Fruit fly (Drosophila melanogaster): ENCODE data around the gene Aplip1.

The Aplip1 gene

DNA sequence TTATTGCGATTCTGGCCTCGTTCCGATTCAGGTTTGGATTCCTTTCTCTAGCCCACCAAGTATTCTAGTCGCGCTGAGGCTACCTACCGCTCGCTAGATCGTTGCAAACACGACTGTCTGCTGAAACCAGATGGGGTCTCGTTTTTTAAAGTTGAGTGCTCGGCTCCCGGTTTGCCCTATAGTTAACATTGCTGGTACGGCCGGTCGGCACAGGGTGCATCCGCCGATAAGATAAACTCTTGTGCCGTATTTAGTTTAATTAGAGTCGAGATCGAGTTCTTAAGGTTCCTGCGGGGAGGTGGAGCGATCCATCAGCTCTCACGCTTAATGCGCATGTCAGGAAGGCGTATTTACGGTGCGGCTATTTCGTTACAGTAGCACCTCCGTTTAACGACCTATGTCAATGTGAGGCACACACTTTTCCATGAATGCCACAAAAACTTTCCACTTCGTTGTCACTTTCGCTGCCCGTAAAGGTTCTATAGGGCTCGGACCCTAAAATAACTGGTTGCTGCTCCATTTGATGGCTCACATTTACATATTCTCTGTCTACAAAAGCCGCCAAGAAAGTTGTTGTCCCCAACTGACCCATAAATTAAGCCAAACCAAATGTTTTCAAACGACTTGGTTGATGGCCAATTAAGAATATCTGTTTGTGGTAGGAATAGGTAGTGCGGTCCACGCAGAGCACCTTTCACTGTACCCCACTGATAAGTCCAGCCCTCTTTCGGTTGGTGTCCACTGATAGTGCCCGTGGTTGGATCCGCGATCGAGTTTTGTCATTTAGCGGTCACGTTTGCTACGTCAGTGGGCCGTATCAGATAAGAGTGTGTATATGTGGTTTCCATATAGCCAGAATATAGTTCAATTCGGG lies 8.8 kb downstream of the Aplip1 start, which contains the start of gene CG9119 (continued):
- peak; percentile 27 for TF ChIP-seq NC2β (GFP tag; optimal IDR thresholded peaks at IDR 0.05)
- TF ChIP-seq CG3838 (GFP tag; optimal IDR thresholded peaks at IDR 0.05), result no peak
- TF ChIP-seq Elba2 (GFP tag; optimal IDR thresholded peaks at IDR 0.05), result no peak
- TF ChIP-seq mld (GFP tag; IDR thresholded peaks at IDR 0.05; ENCODE audit: partially characterized antibody), result no peak
- peak; percentile 41 for TF ChIP-seq gcm (GFP tag; optimal IDR thresholded peaks at IDR 0.05)
- peak; percentile 72 for TF ChIP-seq slbo (GFP tag; IDR thresholded peaks at IDR 0.05)
- peak; percentile 77 for TF ChIP-seq vvl (GFP tag; IDR thresholded peaks at IDR 0.05)
- TF ChIP-seq Antp (GFP tag; optimal IDR thresholded peaks at IDR 0.05), result peak; percentile 71
- no peak for TF ChIP-seq Doc2 (GFP tag; IDR thresholded peaks at IDR 0.05)
- no peak for TF ChIP-seq CG18764 (GFP tag; optimal IDR thresholded peaks at IDR 0.05)
- peak; percentile 49 for TF ChIP-seq tx (GFP tag; optimal IDR thresholded peaks at IDR 0.05)
- no peak for TF ChIP-seq Lhr (GFP tag; optimal IDR thresholded peaks at IDR 0.05)
- peak; percentile 56 for TF ChIP-seq Camta (GFP tag; optimal IDR thresholded peaks at IDR 0.05)
- no peak for TF ChIP-seq CG33213 (GFP tag; optimal IDR thresholded peaks at IDR 0.05)
- TF ChIP-seq ERR (GFP tag; optimal IDR thresholded peaks at IDR 0.05), result peak; percentile 82
- TF ChIP-seq CG7786 (GFP tag; optimal IDR thresholded peaks at IDR 0.05), result peak; percentile 76
- peak; percentile 90 for TF ChIP-seq sens (GFP tag)
- TF ChIP-seq fd102C (GFP tag; optimal IDR thresholded peaks at IDR 0.05), result no peak
- TF ChIP-seq CG3065 (GFP tag; optimal IDR thresholded peaks at IDR 0.05), result no peak
- TF ChIP-seq CG9437 (GFP tag; optimal IDR thresholded peaks at IDR 0.05), result peak; percentile 69
- TF ChIP-seq CG2889 (GFP tag; IDR thresholded peaks at IDR 0.05), result 0 out of 3 replicates have a peak, but pooled peaks have one; percentile 24
- TF ChIP-seq Eip74EF (GFP tag; optimal IDR thresholded peaks at IDR 0.05), result peak in 1 of 2 experiments; percentile 45
- TF ChIP-seq CG7357 (GFP tag; IDR thresholded peaks at IDR 0.05), result 0 out of 3 replicates have a peak, but pooled peaks have one; percentile 36
- TF ChIP-seq E2f2 (GFP tag; IDR thresholded peaks at IDR 0.05), result peak; percentile 29; the same call in 1 of the 2 replicates
- TF ChIP-seq Poxn (GFP tag; IDR thresholded peaks at IDR 0.05), result no peak
- TF ChIP-seq CG6175 (GFP tag; IDR thresholded peaks at IDR 0.05), result no peak
- peak; percentile 39 for TF ChIP-seq BtbVII (GFP tag; optimal IDR thresholded peaks at IDR 0.05)
- no peak for TF ChIP-seq ash1 (GFP tag; optimal IDR thresholded peaks at IDR 0.05)
- no peak for TF ChIP-seq CG9797 (GFP tag; optimal IDR thresholded peaks at IDR 0.05)
- TF ChIP-seq CG6272 (GFP tag; IDR thresholded peaks at IDR 0.05), result no peak
- peak; percentile 45 for TF ChIP-seq fd64A (GFP tag; optimal IDR thresholded peaks at IDR 0.05)
- TF ChIP-seq CG11398 (GFP tag; optimal IDR thresholded peaks at IDR 0.05), result no peak
- TF ChIP-seq tna (GFP tag; IDR thresholded peaks at IDR 0.05; ENCODE audit: partially characterized antibody), result no peak
- TF ChIP-seq CG1647 (GFP tag; optimal IDR thresholded peaks at IDR 0.05), result no peak
- TF ChIP-seq CoRest (tag; optimal IDR thresholded peaks at IDR 0.05), result peak; percentile 73
- TF ChIP-seq otp (GFP tag; IDR thresholded peaks at IDR 0.05), result no peak
- 0 out of 2 replicates have a peak, but pooled peaks have one; percentile 47 for TF ChIP-seq wdn (GFP tag; IDR thresholded peaks at IDR 0.05)
- no peak for TF ChIP-seq cad (GFP tag; optimal IDR thresholded peaks at IDR 0.05)
- TF ChIP-seq odd (GFP tag; optimal IDR thresholded peaks at IDR 0.05), result peak; percentile 67
- no peak for TF ChIP-seq Dll (GFP tag; IDR thresholded peaks at IDR 0.05; ENCODE audit: partially characterized antibody)
- peak; percentile 54 for TF ChIP-seq Six4 (GFP tag; optimal IDR thresholded peaks at IDR 0.05)
- TF ChIP-seq Side (GFP tag; optimal IDR thresholded peaks at IDR 0.05), result peak; percentile 68
- peak; percentile 49 for TF ChIP-seq tap (tag; optimal IDR thresholded peaks at IDR 0.05)
- no peak for TF ChIP-seq eve (GFP tag; optimal IDR thresholded peaks at IDR 0.05)
- TF ChIP-seq tio (GFP tag; optimal IDR thresholded peaks at IDR 0.05), result peak; percentile 71
- TF ChIP-seq CG10267 (tag; optimal IDR thresholded peaks at IDR 0.05), result peak; percentile 25
- TF ChIP-seq CG9727 (GFP tag; optimal IDR thresholded peaks at IDR 0.05), result peak; percentile 69
- TF ChIP-seq crol (GFP tag; IDR thresholded peaks at IDR 0.05), result peak; percentile 72
- TF ChIP-seq Sox100B (GFP tag; optimal IDR thresholded peaks at IDR 0.05), result peak; percentile 71
- TF ChIP-seq CG4404 (GFP tag; IDR thresholded peaks at IDR 0.05), result peak; percentile 63

Data from whole organism, embryonic.